Worm (Caenorhabditis elegans) whole organism, L3 larva: Measurements from ENCODE around the gene mdl-1.
A peak's percentile ranks its signal among the peaks of the same experiment; 100 is the strongest.

ENCODE experiments used
- R02D3.7 ChIP-seq: fragments of 150-350 bp; optimal IDR thresholded peaks from 2 replicates; lab custom pipeline; 2014; ENCODE audit warnings: missing biosample characterization, missing genetic modification characterization
- aly-2 ChIP-seq: fragments of 150-350 bp; optimal IDR thresholded peaks from 2 replicates; lab custom pipeline; 2014; ENCODE audit warnings: missing biosample characterization, missing genetic modification characterization
- ama-1 ChIP-seq: fragments of 150-350 bp; optimal IDR thresholded peaks from 2 replicates; lab custom pipeline; 2018
- ceh-16 ChIP-seq: sonication (generic microtip); optimal IDR thresholded peaks from 2 replicates; lab custom pipeline; 2017; ENCODE audit warnings: missing biosample characterization, missing genetic modification characterization
- ceh-28 ChIP-seq: fragments of 150-350 bp; optimal IDR thresholded peaks from 2 replicates; lab custom pipeline; 2014; ENCODE audit warnings: missing biosample characterization, missing genetic modification reagents, missing genetic modification characterization
- ceh-82 ChIP-seq: fragments of 150-350 bp; optimal IDR thresholded peaks from 2 replicates; lab custom pipeline; 2014; ENCODE audit warnings: missing biosample characterization, missing genetic modification characterization
- ceh-9 ChIP-seq: sonication (generic microtip); optimal IDR thresholded peaks from 2 replicates; lab custom pipeline; 2018; ENCODE audit warnings: missing biosample characterization, missing genetic modification characterization
- daf-12 ChIP-seq: fragments of 150-350 bp; optimal IDR thresholded peaks from 2 replicates; lab custom pipeline; 2014; ENCODE audit warnings: missing biosample characterization, missing genetic modification reagents, missing genetic modification characterization
- egl-27 ChIP-seq: sonication (generic microtip); optimal IDR thresholded peaks from 4 replicates; lab custom pipeline; 2017; ENCODE audit warnings: missing biosample characterization, missing genetic modification reagents, missing genetic modification characterization
- egl-5 ChIP-seq: fragments of 150-350 bp; optimal IDR thresholded peaks from 2 replicates; lab custom pipeline; 2017; ENCODE audit warnings: missing biosample characterization, missing genetic modification reagents, missing genetic modification characterization, inconsistent platforms
- elt-1 ChIP-seq: fragments of 150-350 bp; optimal IDR thresholded peaks from 2 replicates; lab custom pipeline; 2014; ENCODE audit warnings: missing biosample characterization, missing genetic modification characterization
- elt-2 ChIP-seq: sonication (generic microtip); optimal IDR thresholded peaks from 2 replicates; lab custom pipeline; 2016; ENCODE audit warnings: missing genetic modification reagents, mild to moderate bottlenecking, missing genetic modification characterization, missing compliant biosample characterization
- elt-3 ChIP-seq, 3 experiments: fragments of 150-350 bp in 1 of 3; sonication (generic microtip) in 2 of 3; optimal IDR thresholded peaks; 2 replicates in 2 of 3; 4 replicates in 1 of 3; lab custom pipeline; 2014 to 2017; ENCODE audit warnings: missing biosample characterization in 3 of 3, missing genetic modification characterization in 3 of 3
- eor-1 ChIP-seq, 2 experiments: fragments of 150-350 bp; optimal IDR thresholded peaks; 2 replicates each; lab custom pipeline; 2014 to 2018; ENCODE audit warnings: missing biosample characterization in 2 of 2, missing genetic modification characterization in 2 of 2
- fkh-10 ChIP-seq: sonication (generic microtip); optimal IDR thresholded peaks from 2 replicates; lab custom pipeline; 2017; ENCODE audit warnings: missing biosample characterization, missing genetic modification reagents, missing genetic modification characterization
- fkh-2 ChIP-seq: fragments of 150-350 bp; optimal IDR thresholded peaks from 2 replicates; lab custom pipeline; 2014; ENCODE audit warnings: missing biosample characterization, missing genetic modification reagents, missing genetic modification characterization
- fos-1 ChIP-seq: fragments of 150-350 bp; optimal IDR thresholded peaks from 2 replicates; lab custom pipeline; 2014; ENCODE audit warnings: missing biosample characterization, missing genetic modification characterization
- hmg-11 ChIP-seq: sonication (generic microtip); optimal IDR thresholded peaks from 2 replicates; lab custom pipeline; 2016; ENCODE audit warnings: missing genetic modification characterization, missing compliant biosample characterization
- jun-1 ChIP-seq: fragments of 150-350 bp; optimal IDR thresholded peaks from 2 replicates; lab custom pipeline; 2014; ENCODE audit warnings: missing biosample characterization, missing genetic modification reagents, missing genetic modification characterization
- lin-39 ChIP-seq: fragments of 150-350 bp; optimal IDR thresholded peaks from 2 replicates; lab custom pipeline; 2018; ENCODE audit warnings: missing biosample characterization, missing genetic modification reagents, missing genetic modification characterization
- lsy-12 ChIP-seq: sonication (generic microtip); optimal IDR thresholded peaks from 2 replicates; lab custom pipeline; 2016; ENCODE audit warnings: mild to moderate bottlenecking, missing genetic modification characterization, missing compliant biosample characterization
- mdl-1 ChIP-seq: fragments of 150-350 bp; optimal IDR thresholded peaks from 2 replicates; lab custom pipeline; 2014; ENCODE audit warnings: missing biosample characterization, missing genetic modification characterization
- mml-1 ChIP-seq: fragments of 150-350 bp; sonication (generic microtip); optimal IDR thresholded peaks from 3 replicates; lab custom pipeline; 2014; ENCODE audit warnings: missing biosample characterization, missing genetic modification characterization
- nfya-1 ChIP-seq: sonication (generic microtip); optimal IDR thresholded peaks from 2 replicates; lab custom pipeline; 2017; ENCODE audit warnings: missing genetic modification characterization, mild to moderate bottlenecking, missing compliant biosample characterization, antibody characterized with exemption, moderate library complexity; ENCODE audit not compliant: insufficient read depth
- nhr-11 ChIP-seq: fragments of 150-350 bp; optimal IDR thresholded peaks from 2 replicates; lab custom pipeline; 2014; ENCODE audit warnings: missing biosample characterization, missing genetic modification characterization
- nhr-12 ChIP-seq: fragments of 150-350 bp; optimal IDR thresholded peaks from 2 replicates; lab custom pipeline; 2014; ENCODE audit warnings: missing biosample characterization, missing genetic modification characterization
- nhr-23 ChIP-seq: fragments of 150-350 bp; optimal IDR thresholded peaks from 2 replicates; lab custom pipeline; 2014; ENCODE audit warnings: missing biosample characterization, missing genetic modification reagents, missing genetic modification characterization
- nhr-237 ChIP-seq: fragments of 150-350 bp; optimal IDR thresholded peaks from 2 replicates; lab custom pipeline; 2014; ENCODE audit warnings: missing biosample characterization, missing genetic modification characterization
- nhr-25 ChIP-seq: sonication (generic microtip); optimal IDR thresholded peaks from 2 replicates; lab custom pipeline; 2017; ENCODE audit warnings: missing biosample characterization, missing genetic modification characterization
- nhr-28 ChIP-seq: fragments of 150-350 bp; optimal IDR thresholded peaks from 2 replicates; lab custom pipeline; 2014; ENCODE audit warnings: missing biosample characterization, missing genetic modification characterization
- nhr-43 ChIP-seq: sonication (generic microtip); optimal IDR thresholded peaks from 2 replicates; lab custom pipeline; 2016; ENCODE audit warnings: mild to moderate bottlenecking, missing genetic modification characterization, missing compliant biosample characterization; ENCODE audit not compliant: poor library complexity, severe bottlenecking
- nhr-67 ChIP-seq: fragments of 150-350 bp; optimal IDR thresholded peaks from 2 replicates; lab custom pipeline; 2014; ENCODE audit warnings: missing biosample characterization, missing genetic modification characterization
- nhr-76 ChIP-seq: fragments of 150-350 bp; sonication (generic microtip); optimal IDR thresholded peaks from 5 replicates; lab custom pipeline; 2014; ENCODE audit warnings: missing biosample characterization, missing genetic modification characterization
- nhr-77 ChIP-seq: fragments of 150-350 bp; optimal IDR thresholded peaks from 2 replicates; lab custom pipeline; 2014; ENCODE audit warnings: missing biosample characterization, missing genetic modification characterization
- pha-4 ChIP-seq: fragments of 150-350 bp; optimal IDR thresholded peaks from 2 replicates; lab custom pipeline; 2014; ENCODE audit warnings: missing biosample characterization, missing genetic modification reagents, missing genetic modification characterization
- pqm-1 ChIP-seq: fragments of 150-350 bp; optimal IDR thresholded peaks from 2 replicates; lab custom pipeline; 2017; ENCODE audit warnings: missing biosample characterization, missing genetic modification characterization, inconsistent platforms
- sea-2 ChIP-seq: fragments of 150-350 bp; sonication (generic microtip); optimal IDR thresholded peaks from 4 replicates; lab custom pipeline; 2014; ENCODE audit warnings: missing biosample characterization, missing genetic modification reagents, missing genetic modification characterization
- skn-1 ChIP-seq: fragments of 150-350 bp; optimal IDR thresholded peaks from 2 replicates; lab custom pipeline; 2014; ENCODE audit warnings: missing biosample characterization, missing genetic modification characterization
- snpc-4 ChIP-seq: fragments of 150-350 bp; optimal IDR thresholded peaks from 2 replicates; lab custom pipeline; 2014; ENCODE audit warnings: missing biosample characterization, missing genetic modification characterization
- tbx-2 ChIP-seq: sonication (generic microtip); optimal IDR thresholded peaks from 2 replicates; lab custom pipeline; 2016; ENCODE audit warnings: mild to moderate bottlenecking, missing genetic modification characterization, missing compliant biosample characterization
- unc-39 ChIP-seq: sonication (generic microtip); optimal IDR thresholded peaks from 4 replicates; lab custom pipeline; 2017; ENCODE audit warnings: missing biosample characterization, missing genetic modification characterization
- unc-62 ChIP-seq: fragments of 150-350 bp; sonication (generic microtip); optimal IDR thresholded peaks from 4 replicates; lab custom pipeline; 2014; ENCODE audit warnings: missing biosample characterization, missing genetic modification reagents, missing genetic modification characterization
- zag-1 ChIP-seq: fragments of 150-350 bp; optimal IDR thresholded peaks from 2 replicates; lab custom pipeline; 2014; ENCODE audit warnings: missing biosample characterization, missing genetic modification characterization
- ztf-11 ChIP-seq: fragments of 150-350 bp; optimal IDR thresholded peaks from 2 replicates; lab custom pipeline; 2014; ENCODE audit warnings: missing biosample characterization, missing genetic modification characterization
- ztf-4 ChIP-seq: fragments of 150-350 bp; optimal IDR thresholded peaks from 2 replicates; lab custom pipeline; 2014; ENCODE audit warnings: missing biosample characterization, missing genetic modification characterization

mdl-1 gene

ce11 chrX:6746849-6747248 lies 4.7 kb downstream of the mdl-1 start:
- TF ChIP-seq fkh-10 (GFP tag; lab: Kevin White, UChicago): no peak
- no peak for TF ChIP-seq lin-39 (tag; lab: Kevin White, UChicago)
- TF ChIP-seq mdl-1 (tag; lab: Kevin White, UChicago): peak; percentile 75
- TF ChIP-seq ama-1 (lab: Kevin White, UChicago): peak; percentile 47
- peak; percentile 51 for TF ChIP-seq pha-4
- TF ChIP-seq nhr-43: peak; percentile 7

ce11 chrX:6747906-6748356 lies 5.8 kb downstream of the mdl-1 start:
- peak; percentile 21 for TF ChIP-seq skn-1
- TF ChIP-seq tbx-2 (tag; lab: Kevin White, UChicago): no peak
- no peak for TF ChIP-seq ama-1 (lab: Kevin White, UChicago)
- peak in 1 of 3 experiments; percentile 14 for TF ChIP-seq elt-3 (tag; optimal IDR thresholded peaks at IDR 0.05; lab: Kevin White, UChicago)
- TF ChIP-seq nhr-25: peak; percentile 34
- no peak for TF ChIP-seq ztf-4 (tag; lab: Kevin White, UChicago)
- peak; percentile 80 for TF ChIP-seq fos-1 (tag; lab: Kevin White, UChicago)
- no peak for TF ChIP-seq nhr-11 (tag; lab: Kevin White, UChicago)
- TF ChIP-seq mdl-1 (tag; lab: Kevin White, UChicago): peak; percentile 83
- TF ChIP-seq elt-2 (tag; lab: Kevin White, UChicago): peak; percentile 78
- TF ChIP-seq snpc-4 (tag; lab: Kevin White, UChicago): no peak
- peak; percentile 30 for TF ChIP-seq nfya-1 (tag; lab: Kevin White, UChicago)
- peak; percentile 35 for TF ChIP-seq nhr-43
- TF ChIP-seq jun-1 (tag; lab: Kevin White, UChicago): peak; percentile 86
- peak; percentile 95 for TF ChIP-seq pqm-1
- TF ChIP-seq egl-5 (tag; lab: Kevin White, UChicago): no peak
- peak; percentile 96 for TF ChIP-seq pha-4
- peak; percentile 68 for TF ChIP-seq nhr-23
- TF ChIP-seq, all 47 proteins: peak for 12

DNA sequence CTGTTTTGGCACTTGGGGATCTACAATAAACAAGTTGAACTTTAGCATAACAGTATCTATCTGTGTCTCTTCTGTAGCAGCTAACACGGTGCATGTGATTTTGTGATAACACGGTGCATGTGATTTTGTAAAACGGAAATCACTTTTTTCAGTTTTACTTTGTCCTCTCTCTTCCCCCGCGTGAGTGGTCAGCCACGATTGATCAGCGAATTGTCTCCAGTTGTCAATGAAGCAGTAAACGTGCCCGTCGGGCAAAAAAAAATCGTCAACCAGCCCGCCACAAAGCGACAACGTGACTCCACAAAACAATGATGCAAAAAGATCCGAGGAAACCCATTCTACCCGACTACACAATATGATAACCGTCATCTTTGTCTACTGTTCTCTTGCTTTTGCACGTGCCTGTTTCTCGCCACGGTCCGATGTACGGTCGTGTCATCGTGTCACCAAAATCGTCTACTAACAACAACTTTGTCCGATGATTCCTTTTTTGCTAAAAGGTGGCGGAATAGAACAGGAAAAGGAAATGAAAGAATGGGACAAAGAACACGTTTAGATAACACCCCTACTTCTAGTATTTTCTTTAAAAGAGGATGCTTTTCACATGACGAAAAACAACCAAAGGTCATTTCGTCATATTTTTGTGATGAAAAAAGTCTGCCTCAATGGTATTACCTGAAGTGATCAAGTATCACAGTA lies 7.1 kb downstream of the mdl-1 start:
- TF ChIP-seq nfya-1 (tag; lab: Kevin White, UChicago): peak; percentile 65
- TF ChIP-seq R02D3.7 (tag; lab: Kevin White, UChicago): no peak
- TF ChIP-seq pha-4: peak; percentile 61
- TF ChIP-seq mml-1 (tag; lab: Kevin White, UChicago): peak; percentile 42
- TF ChIP-seq nhr-12: no peak
- TF ChIP-seq ztf-11 (tag; lab: Kevin White, UChicago): no peak
- no peak for TF ChIP-seq lin-39 (tag; lab: Kevin White, UChicago)
- TF ChIP-seq snpc-4 (tag; lab: Kevin White, UChicago): no peak
- no peak for TF ChIP-seq nhr-76 (tag; lab: Kevin White, UChicago)
- no peak for TF ChIP-seq hmg-11 (tag; lab: Kevin White, UChicago)
- no peak for TF ChIP-seq ceh-28 (tag; lab: Kevin White, UChicago)
- no peak for TF ChIP-seq egl-5 (tag; lab: Kevin White, UChicago)
- TF ChIP-seq nhr-237: no peak
- no peak for TF ChIP-seq ama-1 (lab: Kevin White, UChicago)
- TF ChIP-seq ceh-9 (tag; lab: Kevin White, UChicago): no peak
- TF ChIP-seq elt-3 (tag; optimal IDR thresholded peaks at IDR 0.05; lab: Kevin White, UChicago): peak in 2 of 3 experiments; percentile 16 to 88
- no peak for TF ChIP-seq daf-12 (tag; lab: Kevin White, UChicago)
- TF ChIP-seq egl-27 (tag; lab: Kevin White, UChicago): no peak
- peak; percentile 95 for TF ChIP-seq nhr-23
- no peak for TF ChIP-seq elt-1 (tag; lab: Kevin White, UChicago)
- TF ChIP-seq elt-2 (tag; lab: Kevin White, UChicago): peak; percentile 91
- peak in 1 of 2 experiments; percentile 8 for TF ChIP-seq eor-1 (tag; optimal IDR thresholded peaks at IDR 0.05; lab: Kevin White, UChicago)
- TF ChIP-seq lsy-12 (tag; lab: Kevin White, UChicago): peak; percentile 60
- TF ChIP-seq unc-39 (tag; lab: Kevin White, UChicago): no peak
- TF ChIP-seq zag-1 (tag; lab: Kevin White, UChicago): no peak
- no peak for TF ChIP-seq fkh-2 (tag; lab: Kevin White, UChicago)
- peak; percentile 75 for TF ChIP-seq tbx-2 (tag; lab: Kevin White, UChicago)
- TF ChIP-seq ceh-82: no peak
- TF ChIP-seq ceh-16 (tag; lab: Kevin White, UChicago): no peak
- TF ChIP-seq ztf-4 (tag; lab: Kevin White, UChicago): peak; percentile 82
- TF ChIP-seq unc-62: peak; percentile 53
- no peak for TF ChIP-seq aly-2 (tag; lab: Kevin White, UChicago)
- no peak for TF ChIP-seq fkh-10 (GFP tag; lab: Kevin White, UChicago)
- TF ChIP-seq nhr-43: peak; percentile 93
- no peak for TF ChIP-seq nhr-67 (tag; lab: Kevin White, UChicago)
- no peak for TF ChIP-seq nhr-77 (tag; lab: Kevin White, UChicago)
- TF ChIP-seq nhr-25: peak; percentile 74
- TF ChIP-seq nhr-28 (tag; lab: Kevin White, UChicago): peak; percentile 67
- peak; percentile 96 for TF ChIP-seq mdl-1 (tag; lab: Kevin White, UChicago)
- TF ChIP-seq fos-1 (tag; lab: Kevin White, UChicago): no peak
- TF ChIP-seq pqm-1: peak; percentile 27
- TF ChIP-seq skn-1: no peak
- TF ChIP-seq sea-2: no peak
- peak; percentile 69 for TF ChIP-seq jun-1 (tag; lab: Kevin White, UChicago)
